Worm (Caenorhabditis elegans): ENCODE measurements around the gene cct-1.

Gene cct-1

DNA sequence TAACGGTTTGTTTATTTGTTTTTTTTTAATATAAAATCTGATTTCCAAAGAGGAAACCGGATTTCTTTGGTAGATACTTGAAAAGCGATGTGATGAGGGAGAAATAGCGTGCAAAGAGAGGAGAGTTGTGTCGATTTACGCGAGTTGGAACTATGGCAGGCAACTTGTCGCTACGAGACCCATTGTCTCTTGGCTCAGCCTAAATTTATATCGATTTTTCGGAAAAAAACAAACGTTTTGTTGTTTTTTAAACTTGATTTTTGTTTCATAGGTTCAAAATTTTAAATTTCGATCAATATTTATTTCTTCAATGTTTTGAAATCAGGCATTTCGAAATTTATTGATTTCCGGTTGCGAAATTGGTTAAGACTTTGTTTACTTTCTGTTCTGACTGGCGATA lies 31.2 kb downstream of the cct-1 start, which contains the start of gene M110.3 (continued):
- no peak for TF ChIP-seq hpl-2 (GFP tag; optimal IDR thresholded peaks at IDR 0.05)
- peak; percentile 66 to 77 for TF ChIP-seq lsy-2 (tag; optimal IDR thresholded peaks at IDR 0.05)
- no peak for TF ChIP-seq lir-3 (tag; optimal IDR thresholded peaks at IDR 0.05; ENCODE audit: poor library complexity)
- peak in 1 of 2 experiments; percentile 39 for TF ChIP-seq mdl-1 (tag; optimal IDR thresholded peaks at IDR 0.05)
- TF ChIP-seq mef-2 (tag; optimal IDR thresholded peaks at IDR 0.05) = no peak
- TF ChIP-seq nhr-47 (tag; optimal IDR thresholded peaks at IDR 0.05) = peak; percentile 50
- TF ChIP-seq fkh-8 (tag; optimal IDR thresholded peaks at IDR 0.05) = peak; percentile 19
- TF ChIP-seq snu-23 (GFP tag; optimal IDR thresholded peaks at IDR 0.05) = peak; percentile 64
- TF ChIP-seq pag-3 (tag; optimal IDR thresholded peaks at IDR 0.05; ENCODE audit: borderline replicate concordance, insufficient read depth) = peak; percentile 71

DNA sequence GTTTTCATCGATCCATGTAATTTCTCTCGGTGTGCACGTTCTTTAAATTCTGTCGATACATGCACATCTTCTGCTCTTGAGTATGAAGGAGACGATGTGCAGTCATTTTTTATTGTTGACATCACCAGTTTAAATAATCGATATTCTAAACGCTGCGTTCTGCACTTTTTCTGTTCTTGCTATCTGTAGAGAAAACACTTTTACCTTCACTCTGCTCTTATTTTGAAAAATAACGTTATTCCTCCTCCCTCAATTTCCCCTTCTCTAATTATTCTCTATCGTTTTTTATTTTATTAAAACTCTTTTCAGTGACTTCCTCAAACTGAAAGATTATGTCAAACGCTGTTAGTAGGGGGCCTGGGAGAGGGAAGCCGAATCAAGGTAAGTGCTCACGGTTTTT lies 31.7 kb downstream of the cct-1 start, which contains the start of gene ifg-1:
ifg-1 (plus strand) TSS at position 301 of the 400 bp plus-strand sequence.
- TF ChIP-seq mep-1 (tag; optimal IDR thresholded peaks at IDR 0.05) (no peak), lin-13 (GFP tag; optimal IDR thresholded peaks at IDR 0.05) (no peak), nhr-28 (tag; optimal IDR thresholded peaks at IDR 0.05) (no peak), fkh-8 (tag; optimal IDR thresholded peaks at IDR 0.05) (no peak), lir-3 (tag; optimal IDR thresholded peaks at IDR 0.05; ENCODE audit: poor library complexity) (no peak), alr-1 (tag; optimal IDR thresholded peaks at IDR 0.05; ENCODE audit: borderline replicate concordance) (no peak), hlh-4 (tag; optimal IDR thresholded peaks at IDR 0.05) (no peak), lin-35 (GFP tag; optimal IDR thresholded peaks at IDR 0.05) (no peak), tlp-1 (tag; optimal IDR thresholded peaks at IDR 0.05) (no peak), nhr-20 (tag; optimal IDR thresholded peaks at IDR 0.05) (no peak), grh-1 (GFP tag; IDR thresholded peaks at IDR 0.05) (no peak), mab-9 (GFP tag; IDR thresholded peaks at IDR 0.05) (no peak), elt-3 (tag; optimal IDR thresholded peaks at IDR 0.05) (no peak), zip-4 (GFP tag; optimal IDR thresholded peaks at IDR 0.05) (no peak), unc-130 (tag; optimal IDR thresholded peaks at IDR 0.05) (no peak), ces-1 (GFP tag; optimal IDR thresholded peaks at IDR 0.05) (no peak), ceh-82 (tag; optimal IDR thresholded peaks at IDR 0.05) (no peak)

DNA sequence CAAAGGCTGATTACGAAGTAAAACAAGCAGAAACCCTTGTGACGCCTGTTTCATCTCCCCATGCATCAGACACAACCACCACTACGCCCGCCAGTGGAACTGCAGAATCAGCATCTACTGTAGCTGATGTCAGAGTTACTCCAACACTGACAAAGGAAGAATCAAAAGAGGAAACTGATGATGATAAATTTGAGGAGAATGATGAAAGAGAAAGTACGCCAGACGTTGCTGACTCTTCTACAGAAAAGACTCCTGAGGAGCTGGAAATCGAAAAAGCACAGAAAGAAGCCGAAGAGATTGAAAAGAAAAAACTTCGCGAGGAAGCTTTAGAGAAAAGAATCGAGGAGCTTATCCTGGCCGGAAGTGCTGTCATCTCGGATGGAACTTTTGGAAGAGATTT lies 33.0 kb downstream of the cct-1 start:
- TF ChIP-seq unc-98 (GFP tag; IDR thresholded peaks at IDR 0.05) = no peak
- no peak for TF ChIP-seq C04F5.9 (tag; optimal IDR thresholded peaks at IDR 0.05)
- no peak for TF ChIP-seq nhr-28 (tag; optimal IDR thresholded peaks at IDR 0.05)
- no peak for TF ChIP-seq ztf-11 (tag; optimal IDR thresholded peaks at IDR 0.05)
- no peak for TF ChIP-seq unc-62 (GFP tag; optimal IDR thresholded peaks at IDR 0.05)
- TF ChIP-seq nhr-71 (tag; optimal IDR thresholded peaks at IDR 0.05) = no peak
- no peak for TF ChIP-seq dsc-1 (tag; optimal IDR thresholded peaks at IDR 0.05)
- no peak for TF ChIP-seq nhr-12 (tag; optimal IDR thresholded peaks at IDR 0.05)
- TF ChIP-seq lin-14 (GFP tag; optimal IDR thresholded peaks at IDR 0.05) = no peak
- no peak for TF ChIP-seq alr-1 (tag; optimal IDR thresholded peaks at IDR 0.05; ENCODE audit: borderline replicate concordance)
- no peak for TF ChIP-seq nhr-76 (tag; optimal IDR thresholded peaks at IDR 0.05)
- TF ChIP-seq ceh-88 (GFP tag; IDR thresholded peaks at IDR 0.05) = no peak
- TF ChIP-seq efl-1 (optimal IDR thresholded peaks at IDR 0.05) = no peak
- no peak for TF ChIP-seq efl-1 (GFP tag; optimal IDR thresholded peaks at IDR 0.05 in 1 of 2)

DNA sequence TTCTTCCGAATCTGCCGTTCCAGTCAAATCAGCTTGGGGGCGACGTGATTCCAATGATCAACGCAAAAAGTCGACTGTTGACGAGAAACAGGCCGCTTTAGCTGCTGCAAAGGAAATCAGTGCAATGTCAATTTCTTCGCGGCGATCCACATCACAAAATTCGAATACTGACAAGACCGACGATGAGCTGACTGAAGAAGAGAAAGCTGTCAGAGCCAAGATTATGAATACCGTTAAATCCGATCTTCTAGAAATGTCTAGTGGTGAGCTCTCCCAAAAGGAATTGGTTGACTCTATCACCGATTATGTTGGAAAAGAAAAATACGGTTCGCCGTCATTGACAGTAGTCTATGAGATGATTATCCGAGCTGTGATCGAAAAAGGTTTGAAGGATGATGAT lies 35.0 kb downstream of the cct-1 start:
- no peak for TF ChIP-seq ztf-4 (tag; optimal IDR thresholded peaks at IDR 0.05)
- TF ChIP-seq zip-4 (GFP tag; optimal IDR thresholded peaks at IDR 0.05) = no peak
- no peak for TF ChIP-seq tlp-1 (tag; optimal IDR thresholded peaks at IDR 0.05)
- TF ChIP-seq nhr-11 (tag; optimal IDR thresholded peaks at IDR 0.05) = no peak
- TF ChIP-seq nhr-237 (tag; optimal IDR thresholded peaks at IDR 0.05) = no peak
- no peak for TF ChIP-seq sptf-1 (tag; optimal IDR thresholded peaks at IDR 0.05)
- TF ChIP-seq alr-1 (tag; optimal IDR thresholded peaks at IDR 0.05; ENCODE audit: borderline replicate concordance) = no peak
- TF ChIP-seq mdl-1 (tag; optimal IDR thresholded peaks at IDR 0.05) = no peak
- no peak for TF ChIP-seq lin-35 (GFP tag; optimal IDR thresholded peaks at IDR 0.05)
- TF ChIP-seq fos-1 (tag; optimal IDR thresholded peaks at IDR 0.05) = no peak
- no peak for TF ChIP-seq nhr-12 (tag; optimal IDR thresholded peaks at IDR 0.05)
- TF ChIP-seq zag-1 (tag; optimal IDR thresholded peaks at IDR 0.05) = no peak
- TF ChIP-seq C34B4.2 (tag; optimal IDR thresholded peaks at IDR 0.05) = no peak

Measured in whole organism, L1 larva.